Fruit fly (Drosophila melanogaster): Measurements from ENCODE around the gene CG2126.

CG2126 gene

dm6 chr3R:31736776-31737175 is 39.7 kb downstream of the CG2126 start, which contains the start of the genes CstF50 and CG11563 (continued):
- TF ChIP-seq Doc3 (GFP tag; IDR thresholded peaks at IDR 0.05; ENCODE audit: partially characterized antibody) (no peak), fd96Cb (tag; optimal IDR thresholded peaks at IDR 0.05) (no peak), PHDP (tag; optimal IDR thresholded peaks at IDR 0.05) (no peak), H2.0 (GFP tag; IDR thresholded peaks at IDR 0.05) (no peak), CG1792 (GFP tag; optimal IDR thresholded peaks at IDR 0.05) (no peak), NK7.1 (GFP tag; optimal IDR thresholded peaks at IDR 0.05) (no peak), Dref (GFP tag; IDR thresholded peaks at IDR 0.05) (peak; percentile 70), dpn (GFP tag; optimal IDR thresholded peaks at IDR 0.05) (no peak), z (GFP tag; IDR thresholded peaks at IDR 0.05) (no peak), CG30431 (GFP tag; optimal IDR thresholded peaks at IDR 0.05) (no peak), Hr39 (optimal IDR thresholded peaks at IDR 0.05) (no peak), HHEX (GFP tag; optimal IDR thresholded peaks at IDR 0.05) (no peak), CG18619 (GFP tag; optimal IDR thresholded peaks at IDR 0.05) (no peak), rib (GFP tag; IDR thresholded peaks at IDR 0.05) (no peak), CG2712 (tag; optimal IDR thresholded peaks at IDR 0.05) (no peak), zfh1 (GFP tag; IDR thresholded peaks at IDR 0.05) (no peak), trh (GFP tag; optimal IDR thresholded peaks at IDR 0.05) (no peak), CG13296 (GFP tag; optimal IDR thresholded peaks at IDR 0.05) (no peak), otp (GFP tag; IDR thresholded peaks at IDR 0.05) (no peak)

DNA sequence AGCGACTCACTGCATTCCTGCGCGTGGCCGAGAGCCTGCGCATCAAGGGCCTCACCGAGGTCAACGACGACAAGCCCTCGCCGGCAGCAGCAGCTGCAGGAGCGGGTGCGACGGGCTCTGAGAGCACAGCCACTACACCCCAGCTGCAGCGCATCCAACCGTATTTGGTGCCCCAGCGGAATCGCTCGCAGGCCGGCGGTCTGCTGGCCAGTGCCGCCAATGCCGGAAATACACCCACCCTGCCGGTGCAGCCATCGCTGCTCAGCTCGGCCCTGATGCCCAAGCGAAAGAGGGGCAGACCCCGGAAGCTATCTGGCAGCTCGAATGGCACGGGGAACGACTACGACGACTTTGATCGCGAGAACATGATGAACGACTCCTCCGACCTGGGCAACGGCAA is 48.7 kb downstream of the CG2126 start:
- TF ChIP-seq Ets65A (GFP tag) (peak; percentile 77), sim (GFP tag; IDR thresholded peaks at IDR 0.05) (no peak), eyg (GFP tag; optimal IDR thresholded peaks at IDR 0.05) (no peak), Optix (GFP tag; IDR thresholded peaks at IDR 0.05) (no peak), wek (GFP tag; optimal IDR thresholded peaks at IDR 0.05) (no peak), bowl (GFP tag; IDR thresholded peaks at IDR 0.05) (no peak), CG9817 (tag; optimal IDR thresholded peaks at IDR 0.05) (no peak), odd (GFP tag; optimal IDR thresholded peaks at IDR 0.05) (no peak), fd96Cb (tag; optimal IDR thresholded peaks at IDR 0.05) (no peak), dmrt11E (tag; optimal IDR thresholded peaks at IDR 0.05) (no peak), sob (GFP tag; IDR thresholded peaks at IDR 0.05) (no peak), CG6272 (GFP tag; IDR thresholded peaks at IDR 0.05) (peak; percentile 51; the same call in 1 of the 2 replicates), CG11456 (GFP tag; IDR thresholded peaks at IDR 0.05) (no peak), chm (GFP tag; IDR thresholded peaks at IDR 0.05) (peak; percentile 40; the same call in 1 of the 2 replicates), ttk (GFP tag; IDR thresholded peaks at IDR 0.05) (peak; percentile 41; the same call in 1 of the 2 replicates), ERR (GFP tag; optimal IDR thresholded peaks at IDR 0.05) (no peak), vvl (GFP tag; IDR thresholded peaks at IDR 0.05) (no peak), Lhr (GFP tag; optimal IDR thresholded peaks at IDR 0.05) (no peak), CG10959 (GFP tag; IDR thresholded peaks at IDR 0.05) (no peak), Oaz (GFP tag; IDR thresholded peaks at IDR 0.05) (0 out of 2 replicates have a peak, but pooled peaks have one; percentile 26), CG10267 (tag; optimal IDR thresholded peaks at IDR 0.05) (no peak), nerfin-2 (GFP tag; IDR thresholded peaks at IDR 0.05; ENCODE audit: partially characterized antibody) (no peak), hbn (GFP tag; IDR thresholded peaks at IDR 0.05; ENCODE audit: partially characterized antibody) (no peak), caup (GFP tag; optimal IDR thresholded peaks at IDR 0.05; ENCODE audit: severe bottlenecking) (no peak), btn (GFP tag; optimal IDR thresholded peaks at IDR 0.05) (no peak), CG5953 (GFP tag; IDR thresholded peaks at IDR 0.05) (peak; percentile 41; the same call in 1 of the 2 replicates), CG15479 (GFP tag; optimal IDR thresholded peaks at IDR 0.05) (no peak), CG2116 (GFP tag; optimal IDR thresholded peaks at IDR 0.05) (no peak), Med (GFP tag) (peak; percentile 26)

Measured in whole organism, embryonic.